Worm (Caenorhabditis elegans) whole organism, young adult: Measurements from ENCODE around the gene T07A9.14.
A peak's percentile ranks its signal among the peaks of the same experiment; 100 is the strongest.

Experiments used
- B0019.2 ChIP-seq: fragments of 200-800 bp; sonication (Bioruptor generic); conservative IDR thresholded peaks from 2 replicates; pipeline ENCODE4 v1.3.6; 2022; ENCODE audit warnings: missing genetic modification reagents, missing genetic modification characterization, missing compliant biosample characterization
- C06A6.2 ChIP-seq: fragments of 200-800 bp; sonication (Bioruptor generic); conservative IDR thresholded peaks from 2 replicates; pipeline ENCODE4 v1.3.6; 2022; ENCODE audit warnings: missing genetic modification characterization, missing compliant biosample characterization
- D2030.7 ChIP-seq: fragments of 200-800 bp; sonication (Bioruptor generic); IDR thresholded peaks from 2 replicates; pipeline ENCODE4 v1.3.6; 2022; ENCODE audit warnings: missing genetic modification reagents, missing genetic modification characterization, missing compliant biosample characterization
- F22D6.2 ChIP-seq: sonication (generic microtip); optimal IDR thresholded peaks from 2 replicates; lab custom pipeline; 2016; ENCODE audit warnings: mild to moderate bottlenecking, missing genetic modification characterization, missing compliant biosample characterization
- F33H1.4 ChIP-seq: fragments of 200-800 bp; sonication (Bioruptor generic); IDR thresholded peaks from 2 replicates; pipeline ENCODE4 v1.3.6; 2022; ENCODE audit warnings: missing genetic modification reagents, missing genetic modification characterization, missing compliant biosample characterization
- F49E8.2 ChIP-seq: sonication (generic microtip); optimal IDR thresholded peaks from 3 replicates; lab custom pipeline; 2017; ENCODE audit warnings: missing genetic modification characterization, mild to moderate bottlenecking, missing compliant biosample characterization, antibody characterized with exemption, moderate library complexity; ENCODE audit not compliant: insufficient read depth
- F57C9.4 ChIP-seq: sonication (generic microtip); optimal IDR thresholded peaks from 2 replicates; lab custom pipeline; 2017; ENCODE audit warnings: mild to moderate bottlenecking, missing genetic modification characterization, missing compliant biosample characterization
- T26A5.8 ChIP-seq: sonication (generic microtip); optimal IDR thresholded peaks from 2 replicates; lab custom pipeline; 2016; ENCODE audit warnings: missing genetic modification characterization, missing compliant biosample characterization
- Y95B8A.8 ChIP-seq: fragments of 200-800 bp; sonication (Bioruptor generic); IDR thresholded peaks from 2 replicates; pipeline ENCODE4 v1.3.6; 2022; ENCODE audit warnings: missing genetic modification reagents, missing genetic modification characterization, missing compliant biosample characterization
- attf-5 ChIP-seq: fragments of 200-800 bp; sonication (Bioruptor generic); optimal IDR thresholded peaks from 2 replicates; lab custom pipeline; 2018; ENCODE audit warnings: mild to moderate bottlenecking, missing genetic modification characterization, missing compliant biosample characterization
- ceh-91 ChIP-seq: fragments of 200-800 bp; sonication (Bioruptor generic); IDR thresholded peaks from 2 replicates; pipeline ENCODE4 v1.3.6; 2022; ENCODE audit warnings: missing genetic modification reagents, missing genetic modification characterization, missing compliant biosample characterization
- die-1 ChIP-seq: sonication (generic microtip); optimal IDR thresholded peaks from 2 replicates; lab custom pipeline; 2016; ENCODE audit warnings: missing genotype, mild to moderate bottlenecking, missing genetic modification characterization, missing compliant biosample characterization
- dox-1 ChIP-seq: fragments of 200-800 bp; sonication (Bioruptor generic); IDR thresholded peaks from 2 replicates; pipeline ENCODE4 v1.3.6; 2022; ENCODE audit warnings: missing genetic modification reagents, missing genetic modification characterization, missing compliant biosample characterization
- dpl-1 ChIP-seq: fragments of 150-350 bp; optimal IDR thresholded peaks from 2 replicates; lab custom pipeline; 2014; ENCODE audit warnings: missing biosample characterization, missing genetic modification reagents, missing genetic modification characterization
- efl-1 ChIP-seq: fragments of 150-350 bp; optimal IDR thresholded peaks from 2 replicates; lab custom pipeline; 2014; ENCODE audit warnings: missing biosample characterization, missing genetic modification reagents, missing genetic modification characterization
- ets-4 ChIP-seq: fragments of 200-800 bp; sonication (Bioruptor generic); optimal IDR thresholded peaks from 2 replicates; lab custom pipeline; 2018; ENCODE audit warnings: mild to moderate bottlenecking, missing genetic modification characterization, missing compliant biosample characterization
- him-1 ChIP-seq: sonication (generic microtip); optimal IDR thresholded peaks from 2 replicates; lab custom pipeline; 2016; ENCODE audit warnings: missing genotype, missing genetic modification reagents, missing genetic modification characterization, missing compliant biosample characterization
- hlh-12 ChIP-seq: sonication (generic microtip); optimal IDR thresholded peaks from 2 replicates; lab custom pipeline; 2016; ENCODE audit warnings: missing genetic modification characterization, missing compliant biosample characterization
- hmg-1.2 ChIP-seq: fragments of 200-800 bp; sonication (Bioruptor generic); IDR thresholded peaks from 2 replicates; pipeline ENCODE4 v1.3.6; 2022; ENCODE audit warnings: missing genetic modification reagents, missing genetic modification characterization, missing compliant biosample characterization
- lag-1 ChIP-seq: fragments of 200-800 bp; sonication (Bioruptor generic); IDR thresholded peaks from 2 replicates; pipeline ENCODE4 v1.3.6; 2022; ENCODE audit warnings: missing genetic modification reagents, missing genetic modification characterization, missing compliant biosample characterization
- lin-54 ChIP-seq: fragments of 200-800 bp; sonication (Bioruptor generic); optimal IDR thresholded peaks from 2 replicates; lab custom pipeline; 2018; ENCODE audit warnings: mild to moderate bottlenecking, missing genetic modification characterization, missing compliant biosample characterization
- lsl-1 ChIP-seq: fragments of 200-800 bp; sonication (Bioruptor generic); optimal IDR thresholded peaks from 2 replicates; lab custom pipeline; 2018; ENCODE audit warnings: mild to moderate bottlenecking, missing genetic modification characterization, moderate library complexity, missing compliant biosample characterization
- madf-6 ChIP-seq: fragments of 200-800 bp; sonication (Bioruptor generic); IDR thresholded peaks from 2 replicates; pipeline ENCODE4 v1.3.6; 2022; ENCODE audit warnings: missing genetic modification reagents, missing genetic modification characterization, missing compliant biosample characterization
- mcd-1 ChIP-seq: fragments of 200-800 bp; sonication (Bioruptor generic); IDR thresholded peaks from 2 replicates; pipeline ENCODE4 v1.3.6; 2022; ENCODE audit warnings: missing genetic modification reagents, missing genetic modification characterization, missing compliant biosample characterization
- nhr-120 ChIP-seq: fragments of 200-800 bp; sonication (Bioruptor generic); IDR thresholded peaks from 2 replicates; pipeline ENCODE4 v1.3.6; 2022; ENCODE audit warnings: missing genetic modification characterization, missing compliant biosample characterization
- nhr-179 ChIP-seq: sonication (generic microtip); optimal IDR thresholded peaks from 2 replicates; lab custom pipeline; 2016; ENCODE audit warnings: mild to moderate bottlenecking, missing genetic modification characterization, missing compliant biosample characterization
- nhr-80 ChIP-seq: sonication (generic microtip); optimal IDR thresholded peaks from 2 replicates; lab custom pipeline; 2016; ENCODE audit warnings: missing genetic modification characterization, missing compliant biosample characterization
- nhr-90 ChIP-seq: sonication (generic microtip); optimal IDR thresholded peaks from 2 replicates; lab custom pipeline; 2016; ENCODE audit warnings: missing genotype, mild to moderate bottlenecking, missing genetic modification characterization, missing compliant biosample characterization
- pbrm-1 ChIP-seq: fragments of 200-800 bp; sonication (Bioruptor generic); IDR thresholded peaks from 2 replicates; pipeline ENCODE4 v1.3.6; 2022; ENCODE audit warnings: missing genetic modification reagents, missing genetic modification characterization, missing compliant biosample characterization
- sea-2 ChIP-seq: fragments of 200-800 bp; sonication (Bioruptor generic); IDR thresholded peaks from 2 replicates; pipeline ENCODE4 v1.3.6; 2022; ENCODE audit warnings: missing genetic modification characterization, missing compliant biosample characterization
- snpc-1.3 ChIP-seq: sonication (generic microtip); optimal IDR thresholded peaks from 2 replicates; lab custom pipeline; 2017; ENCODE audit warnings: missing genetic modification characterization, mild to moderate bottlenecking, missing compliant biosample characterization, antibody characterized with exemption, moderate library complexity, missing genotype, missing genetic modification reagents; ENCODE audit not compliant: insufficient read depth
- snpc-4 ChIP-seq, 5 experiments: fragments of 150-350 bp in 1 of 5; sonication (generic microtip) in 4 of 5; optimal IDR thresholded peaks; 2 replicates each; lab custom pipeline; 2014 to 2018; ENCODE audit warnings: missing genetic modification characterization in 5 of 5, missing biosample characterization in 3 of 5, antibody characterized with exemption in 2 of 5, mild to moderate bottlenecking in 2 of 5, missing compliant biosample characterization in 2 of 5, missing genotype in 2 of 5, moderate library complexity in 2 of 5, missing genetic modification reagents in 1 of 5
- tbp1 ChIP-seq: fragments of 200-800 bp; sonication (Bioruptor generic); optimal IDR thresholded peaks from 2 replicates; lab custom pipeline; 2018; ENCODE audit warnings: mild to moderate bottlenecking, missing genetic modification characterization, missing compliant biosample characterization
- unc-130 ChIP-seq: sonication (generic microtip); optimal IDR thresholded peaks from 2 replicates; lab custom pipeline; 2016; ENCODE audit warnings: missing genetic modification reagents, missing genetic modification characterization, missing compliant biosample characterization
- zfh-2 ChIP-seq: fragments of 200-800 bp; sonication (Bioruptor generic); conservative IDR thresholded peaks from 2 replicates; pipeline ENCODE4 v1.3.6; 2022; ENCODE audit warnings: missing genetic modification reagents, missing genetic modification characterization, missing compliant biosample characterization

The T07A9.14 gene

ce11 chrIV:378838-379237, 7.7 kb upstream of the T07A9.14 start:
- TF ChIP-seq B0019.2 (no peak), C06A6.2 (GFP tag; lab: Robert Waterston, UW) (no peak), zfh-2 (GFP tag; lab: Robert Waterston, UW) (no peak), T26A5.8 (tag; lab: Kevin White, UChicago) (no peak), hmg-1.2 (GFP tag; lab: Robert Waterston, UW) (no peak), die-1 (no peak)

DNA sequence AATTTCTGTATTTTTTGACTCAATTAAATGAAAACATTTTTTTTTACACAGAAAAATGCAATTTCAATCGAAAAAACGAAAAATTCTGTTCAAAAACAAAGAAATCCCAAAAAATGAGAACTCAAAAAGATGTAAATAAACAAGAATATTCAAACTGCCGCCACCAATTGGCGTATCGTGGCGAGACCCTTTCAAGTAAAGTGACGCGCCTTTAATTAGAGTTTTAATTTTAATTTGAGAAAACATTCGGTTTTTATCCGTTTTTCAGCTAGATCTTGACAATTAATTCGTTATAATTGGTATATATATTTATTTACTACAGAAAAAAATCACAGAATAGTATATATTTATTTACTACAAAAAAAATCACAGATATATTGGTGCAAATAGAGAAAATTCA, 6.9 kb upstream of the T07A9.14 start:
- TF ChIP-seq nhr-120 (GFP tag; lab: Robert Waterston, UW) (no peak), lsl-1 (peak; percentile 65), F57C9.4 (no peak), ets-4 (GFP tag; lab: Kevin White, UChicago) (no peak), nhr-90 (tag; lab: Kevin White, UChicago) (no peak), snpc-1.3 (tag; lab: Kevin White, UChicago) (peak; percentile 37), snpc-4 (GFP tag; optimal IDR thresholded peaks at IDR 0.05; lab: Kevin White, UChicago) (peak; percentile 2), snpc-4 (tag; optimal IDR thresholded peaks at IDR 0.05; lab: Kevin White, UChicago) (peak in 1 of 4 experiments; percentile 17), D2030.7 (GFP tag; lab: Robert Waterston, UW) (peak; percentile 84), Y95B8A.8 (GFP tag; lab: Robert Waterston, UW) (no peak), lin-54 (peak; percentile 97), dpl-1 (GFP tag; lab: Kevin White, UChicago) (peak; percentile 53), madf-6 (GFP tag; lab: Robert Waterston, UW) (peak; percentile 67), sea-2 (GFP tag; lab: Robert Waterston, UW) (no peak), F49E8.2 (peak; percentile 66), dox-1 (GFP tag; lab: Robert Waterston, UW) (peak; percentile 53; the same call in 1 of the 2 replicates), lag-1 (GFP tag; lab: Robert Waterston, UW) (no peak), ceh-91 (GFP tag; lab: Robert Waterston, UW) (peak; percentile 41; the same call in 1 of the 2 replicates), zfh-2 (GFP tag; lab: Robert Waterston, UW) (no peak), nhr-179 (no peak), unc-130 (GFP tag; lab: Kevin White, UChicago) (peak; percentile 52), hlh-12 (tag; lab: Kevin White, UChicago) (no peak), mcd-1 (GFP tag; lab: Robert Waterston, UW) (peak; percentile 15; the same call in 1 of the 2 replicates), efl-1 (peak; percentile 91), F33H1.4 (GFP tag; lab: Robert Waterston, UW) (peak; percentile 92)
- TF ChIP-seq, all 124 proteins: peak for 14

DNA sequence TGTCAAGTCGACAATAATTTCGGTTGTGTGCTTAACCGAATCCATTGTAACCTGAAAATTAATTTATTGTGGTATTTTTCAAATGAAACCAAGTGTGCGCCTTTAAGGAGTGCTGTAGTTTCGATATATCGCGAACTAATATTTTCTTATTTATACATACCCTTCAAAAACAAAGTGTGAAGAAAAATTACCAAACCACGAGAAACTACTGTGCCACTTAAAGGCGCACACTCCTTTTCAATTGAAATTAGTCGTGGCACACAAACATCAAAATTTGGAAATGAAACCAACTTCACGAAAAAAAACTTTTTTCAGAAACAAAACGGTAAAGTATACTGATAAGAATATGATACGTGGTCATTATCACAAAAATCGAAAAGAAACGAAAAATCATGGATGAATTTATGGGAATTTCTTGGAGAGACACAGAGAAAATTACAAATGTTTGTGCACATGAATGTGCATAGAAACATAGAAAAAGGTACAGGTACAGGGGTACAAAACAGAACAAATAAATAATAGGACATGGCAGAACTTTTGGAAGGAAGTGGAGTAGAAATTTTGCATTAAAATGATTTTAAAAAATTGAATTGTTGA, 3.3 kb upstream of the T07A9.14 start, which contains the start of gene spl-1:
TSS of gene spl-1 (minus strand) at position 51 of the 597 bp plus-strand sequence.
- TF ChIP-seq attf-5 (GFP tag; lab: Kevin White, UChicago) (peak; percentile 51), tbp1 (GFP tag; lab: Kevin White, UChicago) (peak; percentile 2), F22D6.2 (no peak), pbrm-1 (GFP tag; lab: Robert Waterston, UW) (0 out of 2 replicates have a peak, but pooled peaks have one; percentile 26), nhr-80 (tag; lab: Kevin White, UChicago) (peak; percentile 82), him-1 (no peak)
